Worm (Caenorhabditis elegans): Measurements from ENCODE around the gene M57.2.

Gene M57.2

DNA sequence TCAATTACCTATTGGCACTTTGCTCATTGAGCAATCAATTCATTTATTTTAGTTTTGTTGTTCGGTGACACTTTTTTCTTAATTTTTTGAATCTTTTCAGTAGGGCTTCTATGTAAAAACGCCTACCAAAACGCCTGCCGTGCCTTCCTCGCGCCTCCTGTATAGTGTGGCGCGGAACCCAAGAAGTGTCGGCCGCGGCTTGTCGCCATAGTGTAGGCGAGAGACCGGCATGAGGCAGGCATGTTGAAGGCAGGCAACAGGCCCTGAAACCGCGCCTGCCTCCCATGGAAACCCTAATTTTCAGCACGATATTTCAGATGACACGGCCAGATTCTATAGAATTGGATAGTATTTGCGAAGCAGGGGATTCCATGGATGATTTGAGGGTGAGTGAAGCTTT lies 41.5 kb downstream of the M57.2 start, which contains the start of gene otpl-1:
TSS of gene otpl-1 (plus strand) at position 372 of the 400 bp plus-strand sequence.
- no peak for TF ChIP-seq ceh-45 (GFP tag; IDR thresholded peaks at IDR 0.05)
- TF ChIP-seq lim-6 (tag; optimal IDR thresholded peaks at IDR 0.05): no peak
- no peak for TF ChIP-seq nhr-232 (tag; optimal IDR thresholded peaks at IDR 0.05)
- TF ChIP-seq zip-5 (tag; optimal IDR thresholded peaks at IDR 0.05): no peak
- no peak for TF ChIP-seq ets-4 (tag; optimal IDR thresholded peaks at IDR 0.05)
- no peak for TF ChIP-seq ceh-18 (tag; optimal IDR thresholded peaks at IDR 0.05)
- TF ChIP-seq unc-86 (tag; optimal IDR thresholded peaks at IDR 0.05): no peak
- no peak for TF ChIP-seq K09A11.1 (tag; optimal IDR thresholded peaks at IDR 0.05; ENCODE audit: insufficient read depth)
- TF ChIP-seq syd-9 (tag; optimal IDR thresholded peaks at IDR 0.05): no peak
- TF ChIP-seq C08G9.2 (tag; optimal IDR thresholded peaks at IDR 0.05): no peak
- no peak for TF ChIP-seq dve-1 (tag; optimal IDR thresholded peaks at IDR 0.05)
- TF ChIP-seq ceh-30 (tag; optimal IDR thresholded peaks at IDR 0.05): no peak
- TF ChIP-seq pha-4 (tag; optimal IDR thresholded peaks at IDR 0.05): no peak
- no peak for TF ChIP-seq unc-55 (GFP tag; optimal IDR thresholded peaks at IDR 0.05)
- TF ChIP-seq ceh-22 (tag; optimal IDR thresholded peaks at IDR 0.05): no peak
- TF ChIP-seq ama-1 (optimal IDR thresholded peaks at IDR 0.05): no peak
- TF ChIP-seq pqm-1 (tag; optimal IDR thresholded peaks at IDR 0.05): no peak

DNA sequence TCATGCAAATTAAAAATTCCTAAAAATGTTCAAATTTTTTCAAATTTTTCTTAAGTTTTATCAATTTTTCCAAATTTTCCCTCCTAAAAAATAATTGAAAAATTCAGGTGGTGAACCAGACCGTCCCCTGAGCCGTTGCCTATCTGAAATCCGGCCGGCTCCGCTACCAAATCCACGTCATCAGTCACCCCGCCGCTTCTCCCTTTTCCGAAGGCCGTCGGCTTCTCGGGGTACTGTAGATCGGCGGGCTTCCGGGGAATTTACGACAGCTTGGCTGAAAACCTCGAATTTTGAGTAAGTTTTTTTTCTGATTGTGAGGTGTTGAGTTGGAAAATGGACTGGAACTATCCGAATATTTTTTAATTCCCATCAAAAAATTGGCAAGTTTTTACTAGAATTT lies 43.5 kb downstream of the M57.2 start:
- TF ChIP-seq ceh-22 (tag; optimal IDR thresholded peaks at IDR 0.05): no peak
- TF ChIP-seq rnt-1 (tag; optimal IDR thresholded peaks at IDR 0.05): no peak
- no peak for TF ChIP-seq ama-1 (optimal IDR thresholded peaks at IDR 0.05)
- TF ChIP-seq ets-4 (tag; optimal IDR thresholded peaks at IDR 0.05): no peak
- no peak for TF ChIP-seq hlh-13 (GFP tag; optimal IDR thresholded peaks at IDR 0.05)
- TF ChIP-seq ceh-48 (tag; optimal IDR thresholded peaks at IDR 0.05): no peak
- TF ChIP-seq ceh-2 (tag; optimal IDR thresholded peaks at IDR 0.05): no peak
- no peak for TF ChIP-seq ceh-31 (tag; optimal IDR thresholded peaks at IDR 0.05)
- TF ChIP-seq ceh-14 (tag; optimal IDR thresholded peaks at IDR 0.05): no peak
- TF ChIP-seq ceh-9 (tag; optimal IDR thresholded peaks at IDR 0.05): no peak
- TF ChIP-seq nfya-1 (tag; optimal IDR thresholded peaks at IDR 0.05): no peak
- no peak for TF ChIP-seq ceh-34 (tag; optimal IDR thresholded peaks at IDR 0.05)
- TF ChIP-seq syd-9 (tag; optimal IDR thresholded peaks at IDR 0.05): no peak
- no peak for TF ChIP-seq unc-3 (GFP tag; conservative IDR thresholded peaks at IDR 0.05)
- no peak for TF ChIP-seq unc-3 (tag; optimal IDR thresholded peaks at IDR 0.05)
- no peak for TF ChIP-seq elt-4 (tag; optimal IDR thresholded peaks at IDR 0.05)

DNA sequence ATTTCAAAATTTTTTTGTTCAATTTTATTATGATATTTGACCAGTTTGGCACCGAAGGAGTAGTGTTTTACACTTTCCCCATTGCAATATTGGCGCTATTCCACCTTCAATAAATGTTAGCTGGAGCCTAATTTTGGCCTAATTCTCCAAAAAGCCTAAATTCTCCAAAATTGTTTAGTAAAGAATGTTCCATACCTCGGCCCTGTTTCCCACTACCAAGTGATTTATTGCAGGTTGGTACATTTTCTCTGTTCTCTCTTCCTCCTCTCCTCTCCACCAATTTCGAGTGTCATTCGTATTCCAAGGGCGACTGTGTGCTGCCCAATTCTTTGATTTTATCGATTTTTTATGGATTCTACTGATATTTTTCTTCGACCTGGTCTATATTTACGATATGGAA lies 51.0 kb downstream of the M57.2 start, which contains the start of gene Y37E11B.2:
TSS of gene Y37E11B.2 (plus strand) at position 301 of the 400 bp plus-strand sequence.
- TF ChIP-seq tbx-2 (tag; optimal IDR thresholded peaks at IDR 0.05): no peak
- no peak for TF ChIP-seq hlh-30 (tag; optimal IDR thresholded peaks at IDR 0.05; ENCODE audit: insufficient read depth)
- TF ChIP-seq hlh-15 (tag; optimal IDR thresholded peaks at IDR 0.05): no peak
- TF ChIP-seq pat-9 (tag; optimal IDR thresholded peaks at IDR 0.05): no peak
- TF ChIP-seq nhr-232 (tag; optimal IDR thresholded peaks at IDR 0.05): no peak
- TF ChIP-seq ceh-18 (tag; optimal IDR thresholded peaks at IDR 0.05): no peak
- TF ChIP-seq ama-1 (optimal IDR thresholded peaks at IDR 0.05): no peak

DNA sequence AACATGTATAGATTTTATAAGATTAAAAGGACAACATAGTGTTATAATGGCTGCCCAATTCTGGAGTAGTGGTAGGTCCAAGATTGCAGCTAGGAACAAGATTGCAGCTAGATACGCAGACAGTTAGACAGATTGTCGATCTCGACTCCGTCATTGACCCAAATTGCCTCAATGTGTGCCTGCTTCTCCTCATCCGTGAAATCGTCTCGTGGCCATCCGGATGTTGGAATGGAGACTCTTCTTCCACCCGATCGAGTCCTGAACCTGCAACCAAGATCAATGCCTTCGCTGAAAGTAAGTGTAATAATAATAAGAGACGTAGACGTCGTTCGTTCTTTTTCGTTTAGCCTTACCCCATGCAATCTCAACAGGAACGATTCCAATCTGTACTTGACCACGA lies 51.5 kb downstream of the M57.2 start:
- TF ChIP-seq ahr-1 (tag; optimal IDR thresholded peaks at IDR 0.05): no peak
- no peak for TF ChIP-seq dmd-4 (tag; optimal IDR thresholded peaks at IDR 0.05; ENCODE audit: borderline replicate concordance)
- no peak for TF ChIP-seq C08G9.2 (tag; optimal IDR thresholded peaks at IDR 0.05)
- TF ChIP-seq ceh-48 (tag; optimal IDR thresholded peaks at IDR 0.05): no peak
- TF ChIP-seq hlh-30 (tag; optimal IDR thresholded peaks at IDR 0.05; ENCODE audit: insufficient read depth): no peak
- no peak for TF ChIP-seq ceh-14 (tag; optimal IDR thresholded peaks at IDR 0.05)
- no peak for TF ChIP-seq lim-6 (tag; optimal IDR thresholded peaks at IDR 0.05)
- no peak for TF ChIP-seq nfya-1 (tag; optimal IDR thresholded peaks at IDR 0.05)

DNA sequence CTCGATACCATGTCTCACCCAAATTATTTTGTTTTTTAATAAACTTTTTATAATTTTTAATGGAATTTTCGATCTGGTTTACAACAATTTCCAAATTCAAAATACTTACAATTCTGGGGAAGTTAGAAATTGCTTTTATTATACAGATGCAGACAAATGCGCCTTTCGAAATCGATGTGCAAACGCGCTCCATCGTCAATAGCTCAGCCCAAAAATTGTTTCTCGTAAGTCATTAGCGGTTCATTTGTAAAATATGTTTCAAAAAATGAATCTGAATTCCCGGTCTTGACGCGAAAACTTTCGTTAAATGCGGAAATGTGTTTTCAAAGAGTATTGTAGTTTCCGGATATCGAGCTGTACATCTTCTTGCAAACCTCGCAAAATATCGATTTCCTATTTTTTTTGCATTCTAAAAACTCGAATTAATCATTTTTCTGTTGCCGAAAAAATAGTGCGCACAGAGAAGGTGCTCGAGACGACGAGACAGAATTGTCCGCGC lies 52.4 kb downstream of the M57.2 start, which contains the start of gene Y37E11B.1:
TSS of gene Y37E11B.1 (plus strand) at position 145 of the 499 bp plus-strand sequence.
- TF ChIP-seq C08G9.2 (tag; optimal IDR thresholded peaks at IDR 0.05): no peak
- no peak for TF ChIP-seq ceh-31 (tag; optimal IDR thresholded peaks at IDR 0.05)
- TF ChIP-seq fax-1 (tag; optimal IDR thresholded peaks at IDR 0.05): no peak

Data from whole organism, late embryonic.